Fruit fly (Drosophila melanogaster): ENCODE data around the gene Trm7-34.

The Trm7-34 gene

dm6 chr3R:21163318-21163828 is 29.7 kb upstream of the Trm7-34 start, which contains the start of gene CG5810:
Gene CG5810, plus strand, starts transcription at chr3R:21163778.
- TF ChIP-seq EcR (GFP tag; optimal IDR thresholded peaks at IDR 0.05) (peak; percentile 38), Pif1A (GFP tag; optimal IDR thresholded peaks at IDR 0.05) (no peak), CG34367 (tag; optimal IDR thresholded peaks at IDR 0.05) (peak; percentile 21), CG32121 (GFP tag; IDR thresholded peaks at IDR 0.05) (no peak), Ets98B (GFP tag; IDR thresholded peaks at IDR 0.05) (no peak), rn (GFP tag; IDR thresholded peaks at IDR 0.05) (no peak), CG13204 (GFP tag; optimal IDR thresholded peaks at IDR 0.05) (no peak), CG14655 (GFP tag; optimal IDR thresholded peaks at IDR 0.05) (no peak), Pif1B (GFP tag; optimal IDR thresholded peaks at IDR 0.05) (no peak), fd96Ca (GFP tag; IDR thresholded peaks at IDR 0.05) (no peak), CG15710 (tag; optimal IDR thresholded peaks at IDR 0.05) (peak; percentile 10), CG9948 (tag; optimal IDR thresholded peaks at IDR 0.05) (no peak), CG8301 (tag; optimal IDR thresholded peaks at IDR 0.05) (no peak)

- TF ChIP-seq Ets98B (GFP tag; IDR thresholded peaks at IDR 0.05) (no peak), Pif1B (GFP tag; optimal IDR thresholded peaks at IDR 0.05) (no peak), CG4496 (GFP tag; IDR thresholded peaks at IDR 0.05) (no peak), CG9948 (tag; optimal IDR thresholded peaks at IDR 0.05) (no peak), CG17806 (tag; optimal IDR thresholded peaks at IDR 0.05) (no peak), fd96Ca (GFP tag; IDR thresholded peaks at IDR 0.05) (no peak), CG14655 (GFP tag; optimal IDR thresholded peaks at IDR 0.05) (no peak), EcR (GFP tag; optimal IDR thresholded peaks at IDR 0.05) (no peak), rn (GFP tag; IDR thresholded peaks at IDR 0.05) (no peak), CG13204 (GFP tag; optimal IDR thresholded peaks at IDR 0.05) (no peak), CG34367 (tag; optimal IDR thresholded peaks at IDR 0.05) (no peak)
Observed at dm6 chr3R:21161620-21162029, 27.9 kb upstream of the Trm7-34 start.

- TF ChIP-seq CG32121 (GFP tag; IDR thresholded peaks at IDR 0.05) = no peak
- no peak for TF ChIP-seq CG13204 (GFP tag; optimal IDR thresholded peaks at IDR 0.05)
- no peak for TF ChIP-seq CG8301 (tag; optimal IDR thresholded peaks at IDR 0.05)
- no peak for TF ChIP-seq gl (tag; optimal IDR thresholded peaks at IDR 0.05)
- no peak for TF ChIP-seq EcR (GFP tag; optimal IDR thresholded peaks at IDR 0.05)
- TF ChIP-seq Ets98B (GFP tag; IDR thresholded peaks at IDR 0.05) = no peak
- no peak for TF ChIP-seq fd96Ca (GFP tag; IDR thresholded peaks at IDR 0.05)
- no peak for TF ChIP-seq CG34367 (tag; optimal IDR thresholded peaks at IDR 0.05)
- TF ChIP-seq CG9948 (tag; optimal IDR thresholded peaks at IDR 0.05) = no peak
- no peak for TF ChIP-seq CG15710 (tag; optimal IDR thresholded peaks at IDR 0.05)
- no peak for TF ChIP-seq CG4496 (GFP tag; IDR thresholded peaks at IDR 0.05)
- no peak for TF ChIP-seq CG10348 (GFP tag; IDR thresholded peaks at IDR 0.05)
Observed at dm6 chr3R:21161042-21161532, 27.4 kb upstream of the Trm7-34 start, which contains the start of gene cDIP. Gene cDIP, minus strand, starts transcription at chr3R:21161092.

- TF ChIP-seq CG34367 (tag; optimal IDR thresholded peaks at IDR 0.05) (no peak), CG12605 (GFP tag; IDR thresholded peaks at IDR 0.05) (no peak), CG8159 (tag; optimal IDR thresholded peaks at IDR 0.05) (no peak), D1 (tag; optimal IDR thresholded peaks at IDR 0.05) (no peak), CG32121 (GFP tag; IDR thresholded peaks at IDR 0.05) (no peak), CG17806 (tag; optimal IDR thresholded peaks at IDR 0.05) (no peak), CG4496 (GFP tag; IDR thresholded peaks at IDR 0.05) (no peak), CG10348 (GFP tag; IDR thresholded peaks at IDR 0.05) (no peak), CG8301 (tag; optimal IDR thresholded peaks at IDR 0.05) (no peak), CG15710 (tag; optimal IDR thresholded peaks at IDR 0.05) (no peak), EcR (GFP tag; optimal IDR thresholded peaks at IDR 0.05) (no peak)
Observed at dm6 chr3R:21158643-21159042, 25.0 kb upstream of the Trm7-34 start.

dm6 chr3R:21156572-21157480 is 23.1 kb upstream of the Trm7-34 start:
- TF ChIP-seq EcR (GFP tag; optimal IDR thresholded peaks at IDR 0.05) (no peak), CG12605 (GFP tag; IDR thresholded peaks at IDR 0.05) (no peak), CG8301 (tag; optimal IDR thresholded peaks at IDR 0.05) (no peak), D1 (tag; optimal IDR thresholded peaks at IDR 0.05) (no peak), CG13204 (GFP tag; optimal IDR thresholded peaks at IDR 0.05) (no peak), CG10348 (GFP tag; IDR thresholded peaks at IDR 0.05) (no peak), CG34367 (tag; optimal IDR thresholded peaks at IDR 0.05) (no peak), fd96Ca (GFP tag; IDR thresholded peaks at IDR 0.05) (no peak), Pif1B (GFP tag; optimal IDR thresholded peaks at IDR 0.05) (no peak)

DNA sequence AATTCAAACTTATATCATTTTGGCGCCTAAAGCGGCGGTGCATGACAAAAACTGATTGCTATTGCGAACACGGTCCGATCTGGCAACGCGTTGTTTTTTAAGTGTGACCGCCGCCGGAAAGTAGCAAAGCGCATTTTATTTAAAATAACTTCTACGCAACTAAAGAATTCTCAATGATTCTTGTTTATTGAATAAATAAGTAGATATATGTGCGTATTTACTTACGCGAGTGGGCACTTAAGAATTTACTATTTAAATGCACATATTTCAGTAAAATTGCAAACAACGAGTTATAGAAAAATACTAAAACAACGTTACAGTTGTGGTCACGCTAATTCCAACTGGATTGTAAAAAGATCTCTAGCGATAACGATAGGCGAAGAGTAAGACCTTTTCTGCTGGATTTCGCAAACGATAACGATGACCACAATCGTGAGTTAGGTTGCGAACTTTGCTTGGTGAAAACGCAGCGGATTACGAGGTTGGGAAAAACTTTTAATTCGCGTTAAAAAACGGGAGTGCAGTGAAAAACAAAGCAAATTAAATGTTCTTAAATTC is 22.3 kb upstream of the Trm7-34 start:
- no peak for TF ChIP-seq CG14655 (GFP tag; optimal IDR thresholded peaks at IDR 0.05)
- no peak for TF ChIP-seq gl (tag; optimal IDR thresholded peaks at IDR 0.05)
- TF ChIP-seq EcR (GFP tag; optimal IDR thresholded peaks at IDR 0.05) = no peak
- no peak for TF ChIP-seq CG32121 (GFP tag; IDR thresholded peaks at IDR 0.05)
- no peak for TF ChIP-seq CG8301 (tag; optimal IDR thresholded peaks at IDR 0.05)
- no peak for TF ChIP-seq CG9948 (tag; optimal IDR thresholded peaks at IDR 0.05)
- TF ChIP-seq Pif1B (GFP tag; optimal IDR thresholded peaks at IDR 0.05) = peak; percentile 27
- TF ChIP-seq CG12605 (GFP tag; IDR thresholded peaks at IDR 0.05) = no peak
- no peak for TF ChIP-seq rn (GFP tag; IDR thresholded peaks at IDR 0.05)
- peak; percentile 12 for TF ChIP-seq Pif1A (GFP tag; optimal IDR thresholded peaks at IDR 0.05)
- TF ChIP-seq Ets98B (GFP tag; IDR thresholded peaks at IDR 0.05) = no peak
- TF ChIP-seq D1 (tag; optimal IDR thresholded peaks at IDR 0.05) = no peak
- TF ChIP-seq Snoo (tag; optimal IDR thresholded peaks at IDR 0.05) = no peak
